Fruit fly (Drosophila melanogaster): ENCODE measurements around the gene Mnt.

The Mnt gene

DNA sequence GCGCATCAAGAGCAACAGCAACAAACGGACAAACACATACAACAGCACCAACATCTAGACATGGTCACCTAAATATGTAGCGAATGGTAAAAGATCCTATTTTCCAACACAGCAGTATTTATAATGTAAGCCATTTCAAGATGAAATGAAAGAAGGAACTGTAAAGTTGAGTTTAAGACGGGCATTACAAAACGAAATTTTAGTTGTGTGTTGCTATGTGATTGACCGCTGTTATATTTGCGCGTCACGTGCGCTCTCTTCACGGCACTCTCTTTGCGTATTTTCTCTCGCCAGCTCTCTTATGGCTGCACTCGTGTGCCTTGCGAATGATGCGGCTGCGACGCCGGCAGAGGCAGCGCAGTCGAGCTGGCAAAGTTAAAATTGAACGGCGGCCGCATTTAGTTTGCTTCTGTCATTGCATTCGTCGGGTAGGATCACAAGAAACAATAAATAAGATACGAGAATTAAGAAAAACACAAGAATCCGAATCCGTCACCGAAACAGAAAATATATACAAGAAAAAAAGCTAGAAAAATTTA, 16.3 kb downstream of the Mnt start (continued):
- TF ChIP-seq CG18476 (GFP tag; optimal IDR thresholded peaks at IDR 0.05) = peak; percentile 25
- peak; percentile 24 for TF ChIP-seq CG12236 (GFP tag; optimal IDR thresholded peaks at IDR 0.05)
- TF ChIP-seq CG7745 (tag; optimal IDR thresholded peaks at IDR 0.05) = no peak
- TF ChIP-seq Awh (GFP tag; IDR thresholded peaks at IDR 0.05) = 0 out of 2 replicates have a peak, but pooled peaks have one; percentile 22
- TF ChIP-seq CG32767 (GFP tag; IDR thresholded peaks at IDR 0.05) = 0 out of 2 replicates have a peak, but pooled peaks have one; percentile 38
- no peak for TF ChIP-seq HmgZ (tag; optimal IDR thresholded peaks at IDR 0.05)
- peak; percentile 69 for TF ChIP-seq PHDP (tag; optimal IDR thresholded peaks at IDR 0.05)
- peak; percentile 60 for TF ChIP-seq CG8944 (GFP tag; optimal IDR thresholded peaks at IDR 0.05)
- TF ChIP-seq pum (GFP tag; optimal IDR thresholded peaks at IDR 0.05) = peak; percentile 65
- TF ChIP-seq eve (GFP tag; optimal IDR thresholded peaks at IDR 0.05) = peak in 1 of 2 experiments; percentile 34
- TF ChIP-seq CG2875 (GFP tag; optimal IDR thresholded peaks at IDR 0.05) = peak; percentile 60
- TF ChIP-seq Rx (GFP tag; IDR thresholded peaks at IDR 0.05) = peak; percentile 44; the same call in 1 of the 2 replicates
- TF ChIP-seq Ada2b (GFP tag; IDR thresholded peaks at IDR 0.05) = peak; percentile 50
- peak; percentile 47 for TF ChIP-seq CG16815 (GFP tag; optimal IDR thresholded peaks at IDR 0.05)
- TF ChIP-seq Antp (GFP tag; optimal IDR thresholded peaks at IDR 0.05) = peak; percentile 70
- peak; percentile 57 for TF ChIP-seq CG7786 (GFP tag; optimal IDR thresholded peaks at IDR 0.05)
- TF ChIP-seq Lim3 (GFP tag; IDR thresholded peaks at IDR 0.05) = no peak
- TF ChIP-seq kah (GFP tag; optimal IDR thresholded peaks at IDR 0.05) = no peak
- TF ChIP-seq CG17612 (GFP tag; IDR thresholded peaks at IDR 0.05) = no peak
- TF ChIP-seq jigr1 (GFP tag; IDR thresholded peaks at IDR 0.05) = no peak
- TF ChIP-seq corto (GFP tag; optimal IDR thresholded peaks at IDR 0.05) = no peak
- TF ChIP-seq cato (GFP tag; optimal IDR thresholded peaks at IDR 0.05; ENCODE audit: borderline replicate concordance) = no peak
- peak; percentile 56 for TF ChIP-seq CG17359 (tag; optimal IDR thresholded peaks at IDR 0.05)
- TF ChIP-seq Bgb (GFP tag; IDR thresholded peaks at IDR 0.05; ENCODE audit: partially characterized antibody) = no peak
- no peak for TF ChIP-seq CG11247 (GFP tag; IDR thresholded peaks at IDR 0.05)
- TF ChIP-seq CG18599 (GFP tag; optimal IDR thresholded peaks at IDR 0.05) = peak; percentile 59
- TF ChIP-seq emc (GFP tag; optimal IDR thresholded peaks at IDR 0.05) = no peak
- TF ChIP-seq CG1603 (tag; optimal IDR thresholded peaks at IDR 0.05) = peak; percentile 89
- peak; percentile 62 for TF ChIP-seq sim (GFP tag; IDR thresholded peaks at IDR 0.05)
- peak; percentile 39 for TF ChIP-seq nau (GFP tag; optimal IDR thresholded peaks at IDR 0.05)
- TF ChIP-seq Oli (tag; optimal IDR thresholded peaks at IDR 0.05) = peak; percentile 68
- no peak for TF ChIP-seq D (optimal IDR thresholded peaks at IDR 0.05)
- peak; percentile 20 for TF ChIP-seq D (GFP tag; optimal IDR thresholded peaks at IDR 0.05)
- no peak for TF ChIP-seq knrl (GFP tag; IDR thresholded peaks at IDR 0.05; ENCODE audit: partially characterized antibody)
- peak; percentile 33 for TF ChIP-seq fu2 (GFP tag; optimal IDR thresholded peaks at IDR 0.05)
- TF ChIP-seq stc (GFP tag; IDR thresholded peaks at IDR 0.05) = peak; percentile 77
- TF ChIP-seq CG14965 (GFP tag; optimal IDR thresholded peaks at IDR 0.05; ENCODE audit: borderline replicate concordance) = no peak
- TF ChIP-seq CG34376 (GFP tag; optimal IDR thresholded peaks at IDR 0.05) = no peak
- peak; percentile 31 for TF ChIP-seq CG9437 (GFP tag; optimal IDR thresholded peaks at IDR 0.05)
- TF ChIP-seq lbe (GFP tag; optimal IDR thresholded peaks at IDR 0.05) = no peak
- TF ChIP-seq NC2α (GFP tag; optimal IDR thresholded peaks at IDR 0.05) = no peak
- TF ChIP-seq schlank (tag; optimal IDR thresholded peaks at IDR 0.05) = no peak
- TF ChIP-seq CG1647 (GFP tag; optimal IDR thresholded peaks at IDR 0.05) = peak; percentile 55
- TF ChIP-seq CG7372 (GFP tag; IDR thresholded peaks at IDR 0.05) = no peak
- TF ChIP-seq Gug (GFP tag; IDR thresholded peaks at IDR 0.05) = peak; percentile 36; the same call in 2 of the 4 replicates
- TF ChIP-seq ind (GFP tag; optimal IDR thresholded peaks at IDR 0.05) = peak; percentile 58
- TF ChIP-seq lilli (GFP tag; optimal IDR thresholded peaks at IDR 0.05) = peak; percentile 54
- no peak for TF ChIP-seq hb (GFP tag; IDR thresholded peaks at IDR 0.05; ENCODE audit: partially characterized antibody)
- no peak for TF ChIP-seq prd (optimal IDR thresholded peaks at IDR 0.05)
- TF ChIP-seq prd (GFP tag; IDR thresholded peaks at IDR 0.05) = peak; percentile 80
- TF ChIP-seq Ets97D (GFP tag; optimal IDR thresholded peaks at IDR 0.05) = no peak
